Worm (Caenorhabditis elegans): ENCODE measurements around the gene srh-7.

DNA sequence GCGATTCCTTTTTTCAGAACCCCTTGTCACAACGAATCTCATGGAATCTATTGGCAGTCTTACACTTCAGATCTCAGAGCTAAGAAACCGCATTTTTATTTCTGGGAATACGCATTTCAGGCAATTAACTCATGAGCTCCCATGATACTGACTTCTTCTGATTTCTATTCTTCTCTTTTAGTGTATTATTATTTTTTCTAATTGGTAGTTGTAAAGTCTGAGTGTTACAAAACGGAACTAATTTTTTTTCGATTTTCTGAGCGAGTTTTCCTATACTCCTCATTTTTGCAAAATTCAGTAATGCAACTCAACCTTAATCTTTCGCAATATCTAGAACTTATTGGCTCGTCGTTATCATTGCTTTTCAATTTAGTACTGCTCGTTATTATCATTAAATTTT, 33.7 kb upstream of the srh-7 start, which contains the start of gene str-82:
- TF ChIP-seq ces-1 (GFP tag; optimal IDR thresholded peaks at IDR 0.05), result no peak
- TF ChIP-seq unc-62 (GFP tag; optimal IDR thresholded peaks at IDR 0.05), result no peak
- TF ChIP-seq nhr-76 (tag; optimal IDR thresholded peaks at IDR 0.05), result no peak
- no peak for TF ChIP-seq blmp-1 (tag; optimal IDR thresholded peaks at IDR 0.05)
- no peak for TF ChIP-seq nhr-28 (tag; optimal IDR thresholded peaks at IDR 0.05)
